Worm (Caenorhabditis elegans): ENCODE measurements around the gene F38E9.1.
A peak's percentile ranks its signal among the peaks of the same experiment; 100 is the strongest.
"Not testable (repeated sequence)": the region's sequence is repeated elsewhere in the genome, so short reads cannot be mapped to it uniquely, and the experiment has no call there.

F38E9.1 gene

ce11 chrX:16505348-16505747 lies 34.5 kb downstream of the F38E9.1 start, which contains the start of gene T25D1.3:
T25D1.3 (plus strand) TSS chrX:16505648.
- TF ChIP-seq lir-3 (tag; optimal IDR thresholded peaks at IDR 0.05; ENCODE audit: poor library complexity) (no peak), unc-62 (GFP tag; optimal IDR thresholded peaks at IDR 0.05) (no peak), pag-3 (tag; optimal IDR thresholded peaks at IDR 0.05; ENCODE audit: borderline replicate concordance, insufficient read depth) (no peak), ceh-63 (GFP tag; optimal IDR thresholded peaks at IDR 0.05) (no peak), nhr-90 (tag; optimal IDR thresholded peaks at IDR 0.05; ENCODE audit: poor library complexity) (no peak), ceh-8 (GFP tag; optimal IDR thresholded peaks at IDR 0.05) (no peak), egl-13 (tag; optimal IDR thresholded peaks at IDR 0.05) (no peak)

ce11 chrX:16515265-16515664 lies 44.4 kb downstream of the F38E9.1 start, which contains the start of gene T25D1.2:
T25D1.2 (plus strand) TSS chrX:16515565.
- not testable (repeated sequence) for TF ChIP-seq xbp-1, rnt-1, vab-15 (tag; optimal IDR thresholded peaks at IDR 0.05)

ce11 chrX:16518771-16519170 lies 47.9 kb downstream of the F38E9.1 start:
- no peak for TF ChIP-seq efl-1 (optimal IDR thresholded peaks at IDR 0.05)
- TF ChIP-seq efl-1 (GFP tag; optimal IDR thresholded peaks at IDR 0.05 in 1 of 2) = peak in 1 of 2 experiments; percentile 55
- TF ChIP-seq blmp-1 (tag; optimal IDR thresholded peaks at IDR 0.05) = no peak
- TF ChIP-seq F16B12.6 (tag; optimal IDR thresholded peaks at IDR 0.05) = no peak

- TF ChIP-seq nhr-71 (tag; optimal IDR thresholded peaks at IDR 0.05) (no peak), elt-2 (tag; optimal IDR thresholded peaks at IDR 0.05) (no peak), egl-27 (tag; optimal IDR thresholded peaks at IDR 0.05) (no peak)
These were observed 48.7 kb downstream of the F38E9.1 start, which contains the start of gene T25D1.1 for ce11 chrX:16519517-16519916. T25D1.1 (plus strand) TSS chrX:16519817.

ce11 chrX:16521722-16522121 lies 50.9 kb downstream of the F38E9.1 start:
- TF ChIP-seq lsy-2 (tag; optimal IDR thresholded peaks at IDR 0.05) (peak; percentile 21 to 72), nhr-12 (tag; optimal IDR thresholded peaks at IDR 0.05) (no peak), F16B12.6 (tag; optimal IDR thresholded peaks at IDR 0.05) (peak; percentile 20), nhr-85 (tag) (peak; percentile 57), egl-27 (tag; optimal IDR thresholded peaks at IDR 0.05) (no peak)

ce11 chrX:16523827-16524226 lies 53.0 kb downstream of the F38E9.1 start:
- TF ChIP-seq nhr-71 (tag; optimal IDR thresholded peaks at IDR 0.05) = peak; percentile 49

- TF ChIP-seq nhr-90 (tag; optimal IDR thresholded peaks at IDR 0.05; ENCODE audit: poor library complexity) (no peak), efl-1 (optimal IDR thresholded peaks at IDR 0.05) (no peak), efl-1 (GFP tag; optimal IDR thresholded peaks at IDR 0.05 in 1 of 2) (peak in 1 of 2 experiments; percentile 59)
These were observed 53.5 kb downstream of the F38E9.1 start for ce11 chrX:16524310-16524709.
